Fruit fly (Drosophila melanogaster) whole organism, embryonic: Measurements from ENCODE around the gene CG42269.

Source experiments
- Asciz ChIP-seq: fragments of 200-800 bp; sonication (Bioruptor generic); optimal IDR thresholded peaks from 2 replicates; lab custom pipeline; 2017; ENCODE audit warnings: missing biosample characterization, mild to moderate bottlenecking, missing genetic modification characterization, missing genetic modification reagents
- CG11696 ChIP-seq: fragments of 200-800 bp; sonication (Bioruptor generic); IDR thresholded peaks from 2 replicates; pipeline ENCODE4 v1.3.6; 2022; ENCODE audit warnings: missing biosample characterization, missing genetic modification characterization
- CG12219 ChIP-seq: fragments of 200-800 bp; sonication (Bioruptor generic); optimal IDR thresholded peaks from 3 replicates; lab custom pipeline; 2018; ENCODE audit warnings: missing biosample characterization, mild to moderate bottlenecking, missing genetic modification characterization
- CG12659 ChIP-seq: fragments of 200-800 bp; sonication (Bioruptor generic); optimal IDR thresholded peaks from 3 replicates; lab custom pipeline; 2017; ENCODE audit warnings: mild to moderate bottlenecking, missing biosample characterization, missing genetic modification reagents, missing genetic modification characterization
- CG13894 ChIP-seq: fragments of 200-800 bp; sonication (Bioruptor generic); optimal IDR thresholded peaks from 3 replicates; lab custom pipeline; 2018; ENCODE audit warnings: missing biosample characterization, mild to moderate bottlenecking, missing genetic modification characterization, moderate library complexity
- CG15011 ChIP-seq: fragments of 200-800 bp; sonication (Bioruptor generic); optimal IDR thresholded peaks from 3 replicates; lab custom pipeline; 2018; ENCODE audit warnings: missing biosample characterization, mild to moderate bottlenecking, missing genetic modification characterization
- CG18599 ChIP-seq: fragments of 200-800 bp; sonication (Bioruptor generic); optimal IDR thresholded peaks from 3 replicates; lab custom pipeline; 2017; ENCODE audit warnings: missing biosample characterization, missing genetic modification characterization, mild to moderate bottlenecking, moderate library complexity, missing genetic modification reagents
- CG2116 ChIP-seq: fragments of 200-800 bp; sonication (Bioruptor generic); optimal IDR thresholded peaks from 3 replicates; lab custom pipeline; 2018; ENCODE audit warnings: missing biosample characterization, mild to moderate bottlenecking, missing genetic modification characterization
- CG2129 ChIP-seq: fragments of 200-800 bp; sonication (Bioruptor generic); IDR thresholded peaks from 2 replicates; pipeline ENCODE4 v1.3.6; 2022; ENCODE audit warnings: missing biosample characterization, missing genetic modification characterization; ENCODE audit not compliant: partially characterized antibody
- CG31224 ChIP-seq: fragments of 200-800 bp; sonication (Bioruptor generic); IDR thresholded peaks from 2 replicates; pipeline ENCODE4 v1.3.6; 2022; ENCODE audit warnings: missing biosample characterization, missing genetic modification characterization
- CG31388 ChIP-seq: fragments of 200-800 bp; sonication (Bioruptor generic); optimal IDR thresholded peaks from 2 replicates; lab custom pipeline; 2016; ENCODE audit warnings: missing biosample characterization, missing genetic modification characterization
- CG34376 ChIP-seq: fragments of 200-800 bp; sonication (Bioruptor generic); optimal IDR thresholded peaks from 2 replicates; lab custom pipeline; 2018; ENCODE audit warnings: missing biosample characterization, mild to moderate bottlenecking, missing genetic modification characterization
- CG3995 ChIP-seq: fragments of 200-800 bp; sonication (Bioruptor generic); optimal IDR thresholded peaks from 3 replicates; lab custom pipeline; 2016; ENCODE audit warnings: missing biosample characterization, missing genetic modification characterization
- CG6175 ChIP-seq: fragments of 200-800 bp; sonication (Bioruptor generic); IDR thresholded peaks from 3 replicates; pipeline ENCODE4 v1.3.6; 2022; ENCODE audit warnings: missing biosample characterization, missing genetic modification characterization
- CG6791 ChIP-seq: fragments of 200-800 bp; sonication (Bioruptor generic); IDR thresholded peaks from 3 replicates; pipeline ENCODE4 v1.3.6; 2022; ENCODE audit warnings: missing biosample characterization, missing genetic modification characterization; ENCODE audit not compliant: partially characterized antibody
- CG6854 ChIP-seq: fragments of 200-800 bp; sonication (Bioruptor generic); optimal IDR thresholded peaks from 3 replicates; lab custom pipeline; 2017; ENCODE audit warnings: missing biosample characterization, mild to moderate bottlenecking, missing genetic modification characterization
- CG8281 ChIP-seq: fragments of 200-800 bp; sonication (Bioruptor generic); optimal IDR thresholded peaks from 2 replicates; lab custom pipeline; 2018; ENCODE audit warnings: missing biosample characterization, mild to moderate bottlenecking, missing genetic modification characterization, moderate library complexity
- CG9437 ChIP-seq: fragments of 200-800 bp; sonication (Bioruptor generic); optimal IDR thresholded peaks from 2 replicates; lab custom pipeline; 2018; ENCODE audit warnings: missing biosample characterization, mild to moderate bottlenecking, missing genetic modification characterization
- E2f1 ChIP-seq: fragments of 200-800 bp; sonication (Bioruptor generic); IDR thresholded peaks from 2 replicates; pipeline ENCODE4 v1.3.6; 2022; ENCODE audit warnings: missing biosample characterization, missing genetic modification characterization
- Ets65A ChIP-seq: fragments of 200-800 bp; sonication (Bioruptor generic); peaks from one replicate; lab custom pipeline; 2016; ENCODE audit warnings: missing biosample characterization, missing genetic modification characterization
- Hey ChIP-seq: fragments of 200-800 bp; sonication (Bioruptor generic); optimal IDR thresholded peaks from 3 replicates; lab custom pipeline; 2018; ENCODE audit warnings: missing biosample characterization, mild to moderate bottlenecking, missing genetic modification characterization
- Hr78 ChIP-seq, 2 experiments: fragments of 200-800 bp in 1 of 2; fragments of >200 bp in 1 of 2; sonication (Bioruptor generic) in 1 of 2; optimal IDR thresholded peaks; 2 replicates each; lab custom pipeline; 2017 to 2019; ENCODE audit warnings: missing biosample characterization in 2 of 2, missing genetic modification characterization in 2 of 2, mild to moderate bottlenecking in 1 of 2, moderate library complexity in 1 of 2
- Kr ChIP-seq: fragments of 200-800 bp; sonication (Bioruptor generic); optimal IDR thresholded peaks from 2 replicates; lab custom pipeline; 2017; ENCODE audit warnings: missing biosample characterization, mild to moderate bottlenecking, missing genetic modification characterization
- Med ChIP-seq: fragments of 200-800 bp; sonication (Bioruptor generic); peaks from one replicate; lab custom pipeline; 2016; ENCODE audit warnings: missing biosample characterization, missing genetic modification characterization, mild to moderate bottlenecking, inconsistent platforms, moderate library complexity
- Usf ChIP-seq: fragments of 200-800 bp; sonication (Bioruptor generic); optimal IDR thresholded peaks from 2 replicates; lab custom pipeline; 2017; ENCODE audit warnings: missing genotype, missing biosample characterization, missing genetic modification characterization
- Xbp1 ChIP-seq: fragments of 200-800 bp; sonication (Bioruptor generic); optimal IDR thresholded peaks from 3 replicates; lab custom pipeline; 2016; ENCODE audit warnings: missing biosample characterization, mild to moderate bottlenecking, missing genetic modification characterization
- br ChIP-seq: fragments of >200 bp; optimal IDR thresholded peaks from 2 replicates; lab custom pipeline; 2017
- dati ChIP-seq: fragments of 200-800 bp; sonication (Bioruptor generic); IDR thresholded peaks from 2 replicates; pipeline ENCODE4 v1.3.6; 2022; ENCODE audit warnings: missing biosample characterization, missing genetic modification characterization
- exex ChIP-seq: fragments of 200-800 bp; sonication (Bioruptor generic); optimal IDR thresholded peaks from 4 replicates; lab custom pipeline; 2018; ENCODE audit warnings: missing biosample characterization, mild to moderate bottlenecking, missing genetic modification characterization, moderate library complexity
- fru ChIP-seq: fragments of >200 bp; optimal IDR thresholded peaks from 2 replicates; lab custom pipeline; 2017
- gce ChIP-seq: fragments of 200-800 bp; sonication (Bioruptor generic); IDR thresholded peaks from 3 replicates; pipeline ENCODE4 v1.3.6; 2022; ENCODE audit warnings: missing biosample characterization, missing genetic modification characterization
- grn ChIP-seq: fragments of 200-800 bp; sonication (Bioruptor generic); optimal IDR thresholded peaks from 3 replicates; lab custom pipeline; 2017; ENCODE audit warnings: missing biosample characterization, missing genetic modification characterization
- gro ChIP-seq: fragments of 200-800 bp; sonication (Bioruptor generic); optimal IDR thresholded peaks from 2 replicates; lab custom pipeline; 2016; ENCODE audit warnings: missing biosample characterization, missing genetic modification characterization
- mirr ChIP-seq: fragments of 200-800 bp; sonication (Bioruptor generic); optimal IDR thresholded peaks from 3 replicates; lab custom pipeline; 2018; ENCODE audit warnings: missing biosample characterization, mild to moderate bottlenecking, missing genetic modification characterization
- psq ChIP-seq: fragments of 200-800 bp; sonication (Bioruptor generic); optimal IDR thresholded peaks from 2 replicates; lab custom pipeline; 2017; ENCODE audit warnings: missing biosample characterization, missing genetic modification characterization
- pzg ChIP-seq: fragments of 200-800 bp; sonication (Bioruptor generic); optimal IDR thresholded peaks from 3 replicates; lab custom pipeline; 2018; ENCODE audit warnings: missing biosample characterization, mild to moderate bottlenecking, missing genetic modification characterization, moderate library complexity
- ro ChIP-seq: fragments of 200-800 bp; sonication (Bioruptor generic); IDR thresholded peaks from 2 replicates; pipeline ENCODE4 v1.3.6; 2022; ENCODE audit warnings: missing biosample characterization, missing genetic modification characterization
- sens ChIP-seq: fragments of 200-800 bp; sonication (Bioruptor generic); peaks from one replicate; lab custom pipeline; 2016; ENCODE audit warnings: missing biosample characterization, missing genetic modification characterization
- sug ChIP-seq: fragments of 200-800 bp; optimal IDR thresholded peaks from 2 replicates; lab custom pipeline; 2019; ENCODE audit warnings: missing biosample characterization, mild to moderate bottlenecking, missing genetic modification characterization, moderate library complexity
- tap ChIP-seq: fragments of 200-800 bp; optimal IDR thresholded peaks from 3 replicates; lab custom pipeline; 2019; ENCODE audit warnings: missing biosample characterization, mild to moderate bottlenecking, missing genetic modification characterization, moderate library complexity

CG42269 gene

dm6 chr3L:6036811-6037210 is 29.3 kb upstream of the CG42269 start, which contains the start of gene CG6462:
Gene CG6462 (plus strand): TSS chr3L:6037111.
- TF ChIP-seq sens (GFP tag; lab: Kevin White, UChicago) (peak; percentile 23), Med (GFP tag; lab: Kevin White, UChicago) (no peak), CG8281 (no peak), ro (no peak)
- TF ChIP-seq, all 482 proteins: peak for 1

dm6 chr3L:6038720-6039205 is 27.3 kb upstream of the CG42269 start, which contains the start of gene Jon65Aiv:
Gene Jon65Aiv (plus strand): TSS chr3L:6039155.
- TF ChIP-seq tap (tag; lab: Kevin White, UChicago) (no peak), E2f1 (GFP tag; lab: Robert Waterston, UW) (no peak), mirr (GFP tag; lab: Kevin White, UChicago) (peak; percentile 91), CG12659 (GFP tag; lab: Kevin White, UChicago) (no peak), CG15011 (no peak), CG2129 (GFP tag; lab: Robert Waterston, UW) (no peak), CG2116 (GFP tag; lab: Kevin White, UChicago) (no peak), psq (no peak), br (lab: Kevin White, UChicago) (no peak), gro (GFP tag; lab: Kevin White, UChicago) (peak; percentile 21), exex (tag; lab: Kevin White, UChicago) (peak; percentile 97), CG3995 (GFP tag; lab: Kevin White, UChicago) (no peak), Hr78 (GFP tag; optimal IDR thresholded peaks at IDR 0.05; lab: Kevin White, UChicago) (no peak), Ets65A (GFP tag; lab: Kevin White, UChicago) (peak; percentile 20), CG6791 (GFP tag; lab: Robert Waterston, UW) (no peak), gce (GFP tag; lab: Robert Waterston, UW) (no peak), CG13894 (tag; lab: Kevin White, UChicago) (no peak), Xbp1 (no peak), CG18599 (GFP tag; lab: Kevin White, UChicago) (peak; percentile 8), CG6175 (GFP tag; lab: Robert Waterston, UW) (no peak), sug (tag; lab: Kevin White, UChicago) (peak; percentile 81), CG34376 (GFP tag; lab: Kevin White, UChicago) (peak; percentile 70), CG6854 (GFP tag; lab: Kevin White, UChicago) (no peak), grn (peak; percentile 98), Asciz (GFP tag; lab: Kevin White, UChicago) (no peak), CG9437 (GFP tag; lab: Kevin White, UChicago) (no peak), Usf (GFP tag; lab: Kevin White, UChicago) (no peak), dati (GFP tag; lab: Robert Waterston, UW) (no peak), Kr (no peak), CG11696 (GFP tag; lab: Robert Waterston, UW) (no peak), Hey (peak; percentile 74), CG31224 (no peak), CG12219 (GFP tag; lab: Kevin White, UChicago) (no peak), pzg (GFP tag; lab: Kevin White, UChicago) (no peak), fru (no peak), CG31388 (no peak)
